Fruit fly (Drosophila melanogaster): ENCODE data around the gene Pi4KIIIalpha.
"Not testable (repeated sequence)": the region's sequence is repeated elsewhere in the genome, so short reads cannot be mapped to it uniquely, and the experiment has no call there.

The Pi4KIIIalpha gene

dm6 chrX:2610236-2610635 lies 14.4 kb upstream of the Pi4KIIIalpha start, which contains the start of gene eIF3g1:
Gene eIF3g1 (minus strand): TSS chrX:2610336.
- not testable (repeated sequence) for TF ChIP-seq br (GFP tag; optimal IDR thresholded peaks at IDR 0.05); CrebA (GFP tag; optimal IDR thresholded peaks at IDR 0.05; ENCODE audit: borderline replicate concordance); Hr78 (GFP tag; optimal IDR thresholded peaks at IDR 0.05)

DNA sequence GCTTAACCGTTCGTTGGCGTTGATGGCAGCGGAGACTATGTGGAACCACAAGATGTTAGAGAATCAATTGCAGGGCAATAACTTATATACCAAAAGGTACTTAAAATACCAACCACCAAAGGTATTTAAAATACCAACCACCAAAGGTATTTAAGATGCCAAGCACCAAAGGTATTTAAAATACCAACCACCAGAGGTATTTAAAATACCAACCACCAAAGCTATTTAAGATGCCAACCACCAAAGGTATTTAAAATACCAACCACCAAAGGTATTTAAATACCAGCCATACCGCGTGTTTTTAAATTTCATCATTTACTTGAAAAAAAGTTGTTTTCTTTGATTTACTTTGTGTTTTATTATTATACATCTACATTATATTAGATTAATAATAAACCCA lies 7.2 kb upstream of the Pi4KIIIalpha start:
- TF ChIP-seq ey (GFP tag; optimal IDR thresholded peaks at IDR 0.05), result no peak
- TF ChIP-seq woc (GFP tag; optimal IDR thresholded peaks at IDR 0.05), result no peak
- no peak for TF ChIP-seq tai (GFP tag; optimal IDR thresholded peaks at IDR 0.05)

dm6 chrX:2619651-2620050 lies 5.0 kb upstream of the Pi4KIIIalpha start, which contains the start of the genes Tsp3A and Seipin:
Gene Tsp3A (minus strand): TSS chrX:2619738.
Gene Seipin (plus strand): TSS chrX:2619799.
- no peak for TF ChIP-seq pan (optimal IDR thresholded peaks at IDR 0.05)
- TF ChIP-seq rgr (GFP tag; optimal IDR thresholded peaks at IDR 0.05), result peak; percentile 90
- no peak for TF ChIP-seq Vsx2 (GFP tag; optimal IDR thresholded peaks at IDR 0.05; ENCODE audit: partially characterized antibody)
- TF ChIP-seq Rel (GFP tag; optimal IDR thresholded peaks at IDR 0.05), result peak; percentile 54
- peak; percentile 96 for TF ChIP-seq Rel (tag; optimal IDR thresholded peaks at IDR 0.05)
- no peak for TF ChIP-seq Dfd (GFP tag; optimal IDR thresholded peaks at IDR 0.05)
- TF ChIP-seq br (GFP tag; optimal IDR thresholded peaks at IDR 0.05), result peak; percentile 85
- peak; percentile 90 for TF ChIP-seq h (GFP tag; optimal IDR thresholded peaks at IDR 0.05)
- TF ChIP-seq GATAd (GFP tag; optimal IDR thresholded peaks at IDR 0.05), result no peak
- no peak for TF ChIP-seq dsf (GFP tag; optimal IDR thresholded peaks at IDR 0.05; ENCODE audit: borderline replicate concordance)
- TF ChIP-seq tai (GFP tag; optimal IDR thresholded peaks at IDR 0.05), result no peak
- TF ChIP-seq psq (GFP tag; optimal IDR thresholded peaks at IDR 0.05), result peak; percentile 77
- no peak for TF ChIP-seq dl (GFP tag; optimal IDR thresholded peaks at IDR 0.05; ENCODE audit: insufficient read depth in 1 of 2, partially characterized antibody in 2 of 2)
- no peak for TF ChIP-seq lola (GFP tag; optimal IDR thresholded peaks at IDR 0.05)
- TF ChIP-seq CG32264 (GFP tag; optimal IDR thresholded peaks at IDR 0.05), result peak; percentile 62
- peak; percentile 65 to 90 for TF ChIP-seq foxo (GFP tag; optimal IDR thresholded peaks at IDR 0.05)
- TF ChIP-seq Sp1 (GFP tag; optimal IDR thresholded peaks at IDR 0.05), result peak; percentile 81
- TF ChIP-seq dmrt93B (GFP tag; optimal IDR thresholded peaks at IDR 0.05), result no peak
- TF ChIP-seq Mio (GFP tag; optimal IDR thresholded peaks at IDR 0.05), result peak; percentile 70
- TF ChIP-seq Myc (optimal IDR thresholded peaks at IDR 0.05), result no peak
- no peak for TF ChIP-seq Dif (GFP tag; optimal IDR thresholded peaks at IDR 0.05; ENCODE audit: partially characterized antibody)
- TF ChIP-seq Jra (GFP tag; optimal IDR thresholded peaks at IDR 0.05), result no peak
- peak; percentile 84 for TF ChIP-seq OdsH (GFP tag; optimal IDR thresholded peaks at IDR 0.05)
- no peak for TF ChIP-seq CrebA (GFP tag; optimal IDR thresholded peaks at IDR 0.05; ENCODE audit: borderline replicate concordance)
- TF ChIP-seq Abd-B (GFP tag; optimal IDR thresholded peaks at IDR 0.05), result no peak
- no peak for TF ChIP-seq brk (GFP tag; optimal IDR thresholded peaks at IDR 0.05)
- TF ChIP-seq woc (GFP tag; optimal IDR thresholded peaks at IDR 0.05), result no peak
- no peak for TF ChIP-seq jim (GFP tag; optimal IDR thresholded peaks at IDR 0.05)
- TF ChIP-seq ey (GFP tag; optimal IDR thresholded peaks at IDR 0.05), result peak; percentile 86
- no peak for TF ChIP-seq usp (GFP tag; optimal IDR thresholded peaks at IDR 0.05)
- TF ChIP-seq N (GFP tag; optimal IDR thresholded peaks at IDR 0.05), result no peak
- peak; percentile 52 for TF ChIP-seq Hr83 (GFP tag; optimal IDR thresholded peaks at IDR 0.05; ENCODE audit: poor library complexity, severe bottlenecking)
- no peak for TF ChIP-seq Hr78 (GFP tag; optimal IDR thresholded peaks at IDR 0.05)
- TF ChIP-seq sv (GFP tag; optimal IDR thresholded peaks at IDR 0.05), result peak; percentile 62
- TF ChIP-seq HLH106 (tag; optimal IDR thresholded peaks at IDR 0.05), result peak; percentile 82
- peak; percentile 45 for TF ChIP-seq CG9705 (GFP tag; optimal IDR thresholded peaks at IDR 0.05)
- TF ChIP-seq fru (GFP tag; optimal IDR thresholded peaks at IDR 0.05), result peak; percentile 89
- no peak for TF ChIP-seq sage (GFP tag; optimal IDR thresholded peaks at IDR 0.05)
- TF ChIP-seq Hnf4 (GFP tag; optimal IDR thresholded peaks at IDR 0.05), result no peak

Measured in whole organism, wandering third instar larva.